Worm (Caenorhabditis elegans) whole organism, midembryonic: Measurements from ENCODE around the gene F44G4.1.
A peak's percentile ranks its signal among the peaks of the same experiment; 100 is the strongest.

ENCODE experiments used
- T22C8.4 ChIP-seq: fragments of 200-800 bp; sonication (Bioruptor generic); IDR thresholded peaks from 2 replicates; pipeline ENCODE4 v1.3.6; 2022; ENCODE audit warnings: missing genetic modification characterization, missing compliant biosample characterization
- cog-1 ChIP-seq: sonication (generic microtip); optimal IDR thresholded peaks from 2 replicates; lab custom pipeline; 2016; ENCODE audit warnings: missing genetic modification characterization, missing compliant biosample characterization
- flt-1 ChIP-seq: fragments of 200-800 bp; sonication (Bioruptor generic); IDR thresholded peaks from 2 replicates; pipeline ENCODE4 v1.3.6; 2022; ENCODE audit warnings: missing genetic modification characterization, missing compliant biosample characterization
- klf-2 ChIP-seq: fragments of 200-800 bp; sonication (Bioruptor generic); conservative IDR thresholded peaks from 2 replicates; pipeline ENCODE4 v1.3.6; 2022; ENCODE audit warnings: missing genetic modification reagents, missing genetic modification characterization, missing compliant biosample characterization
- med-1 ChIP-seq: sonication (generic microtip); optimal IDR thresholded peaks from 2 replicates; lab custom pipeline; 2017; ENCODE audit warnings: missing genetic modification characterization, mild to moderate bottlenecking, missing compliant biosample characterization, antibody characterized with exemption, missing genetic modification reagents; ENCODE audit not compliant: insufficient read depth
- ref-1 ChIP-seq: fragments of 200-800 bp; sonication (Bioruptor generic); conservative IDR thresholded peaks from 2 replicates; pipeline ENCODE4 v1.3.6; 2022; ENCODE audit warnings: missing genetic modification reagents, missing genetic modification characterization, missing compliant biosample characterization
- tab-1 ChIP-seq: fragments of 200-800 bp; sonication (Bioruptor generic); IDR thresholded peaks from 2 replicates; pipeline ENCODE4 v1.3.6; 2022; ENCODE audit warnings: missing genetic modification characterization, missing compliant biosample characterization
- ztf-23 ChIP-seq: fragments of 200-800 bp; sonication (Bioruptor generic); IDR thresholded peaks from 2 replicates; pipeline ENCODE4 v1.3.6; 2022; ENCODE audit warnings: missing genetic modification reagents, missing genetic modification characterization, missing compliant biosample characterization
- ztf-29 ChIP-seq: fragments of 200-800 bp; sonication (Bioruptor generic); IDR thresholded peaks from 2 replicates; pipeline ENCODE4 v1.3.6; 2022; ENCODE audit warnings: missing genetic modification reagents, missing genetic modification characterization, missing compliant biosample characterization

F44G4.1 gene

ce11 chrII:8961450-8961849, 33.0 kb upstream of the F44G4.1 start:
- TF ChIP-seq ztf-23 (GFP tag; lab: Robert Waterston, UW) (no peak), flt-1 (no peak), med-1 (GFP tag; lab: Kevin White, UChicago) (no peak), tab-1 (GFP tag; lab: Robert Waterston, UW) (no peak), klf-2 (GFP tag; lab: Robert Waterston, UW) (no peak), ztf-29 (GFP tag; lab: Robert Waterston, UW) (no peak), cog-1 (tag; lab: Kevin White, UChicago) (no peak), T22C8.4 (GFP tag; lab: Robert Waterston, UW) (no peak), ref-1 (GFP tag; lab: Robert Waterston, UW) (no peak)

- TF ChIP-seq ref-1 (GFP tag; lab: Robert Waterston, UW) (no peak), tab-1 (GFP tag; lab: Robert Waterston, UW) (no peak), ztf-29 (GFP tag; lab: Robert Waterston, UW) (no peak)
These were observed 32.2 kb upstream of the F44G4.1 start for ce11 chrII:8962206-8962605.

ce11 chrII:8964049-8964448, 30.4 kb upstream of the F44G4.1 start, which contains the start of gene sftd-3:
TSS of gene sftd-3 (minus strand) at chrII:8964149.
- no peak for TF ChIP-seq T22C8.4 (GFP tag; lab: Robert Waterston, UW)
- TF ChIP-seq flt-1, result no peak
- no peak for TF ChIP-seq ztf-23 (GFP tag; lab: Robert Waterston, UW)
- no peak for TF ChIP-seq ztf-29 (GFP tag; lab: Robert Waterston, UW)
- no peak for TF ChIP-seq klf-2 (GFP tag; lab: Robert Waterston, UW)
- no peak for TF ChIP-seq tab-1 (GFP tag; lab: Robert Waterston, UW)
- TF ChIP-seq cog-1 (tag; lab: Kevin White, UChicago), result no peak
- TF ChIP-seq ref-1 (GFP tag; lab: Robert Waterston, UW), result no peak
- no peak for TF ChIP-seq med-1 (GFP tag; lab: Kevin White, UChicago)

ce11 chrII:8964835-8965234, 29.6 kb upstream of the F44G4.1 start, which contains the start of the genes ndub-3 and C18E9.2:
TSS of gene ndub-3 (minus strand) at chrII:8964890.
TSS of gene C18E9.2 (plus strand) at chrII:8965006.
- TF ChIP-seq T22C8.4 (GFP tag; lab: Robert Waterston, UW) (no peak), ztf-23 (GFP tag; lab: Robert Waterston, UW) (0 out of 2 replicates have a peak, but pooled peaks have one; percentile 48), tab-1 (GFP tag; lab: Robert Waterston, UW) (no peak)

ce11 chrII:8969251-8970183, 24.9 kb upstream of the F44G4.1 start, which contains the start of the genes szy-20 and C18E9.5:
TSS of gene szy-20 (minus strand) at chrII:8969333.
TSS of gene C18E9.5 (plus strand) at chrII:8969980.
- TF ChIP-seq ztf-29 (GFP tag; lab: Robert Waterston, UW) (no peak), cog-1 (tag; lab: Kevin White, UChicago) (peak; percentile 40), tab-1 (GFP tag; lab: Robert Waterston, UW) (no peak), med-1 (GFP tag; lab: Kevin White, UChicago) (no peak), klf-2 (GFP tag; lab: Robert Waterston, UW) (no peak)

- no peak for TF ChIP-seq ztf-29 (GFP tag; lab: Robert Waterston, UW)
- TF ChIP-seq flt-1, result no peak
- TF ChIP-seq ztf-23 (GFP tag; lab: Robert Waterston, UW), result no peak
- no peak for TF ChIP-seq T22C8.4 (GFP tag; lab: Robert Waterston, UW)
- TF ChIP-seq ref-1 (GFP tag; lab: Robert Waterston, UW), result no peak
- TF ChIP-seq med-1 (GFP tag; lab: Kevin White, UChicago), result no peak
- TF ChIP-seq cog-1 (tag; lab: Kevin White, UChicago), result no peak
- no peak for TF ChIP-seq klf-2 (GFP tag; lab: Robert Waterston, UW)
- no peak for TF ChIP-seq tab-1 (GFP tag; lab: Robert Waterston, UW)
These were observed 20.9 kb upstream of the F44G4.1 start, which contains the start of gene tomm-40 for ce11 chrII:8973516-8974043. TSS of gene tomm-40 (minus strand) at chrII:8973566.

ce11 chrII:8982683-8983082, 11.8 kb upstream of the F44G4.1 start, which contains the start of gene C18E9.7:
TSS of gene C18E9.7 (minus strand) at chrII:8982783.
- TF ChIP-seq med-1 (GFP tag; lab: Kevin White, UChicago), result no peak
- TF ChIP-seq ztf-23 (GFP tag; lab: Robert Waterston, UW), result no peak
- no peak for TF ChIP-seq tab-1 (GFP tag; lab: Robert Waterston, UW)
- no peak for TF ChIP-seq klf-2 (GFP tag; lab: Robert Waterston, UW)
- TF ChIP-seq ztf-29 (GFP tag; lab: Robert Waterston, UW), result no peak
- TF ChIP-seq ref-1 (GFP tag; lab: Robert Waterston, UW), result no peak
- no peak for TF ChIP-seq flt-1
- no peak for TF ChIP-seq cog-1 (tag; lab: Kevin White, UChicago)
- no peak for TF ChIP-seq T22C8.4 (GFP tag; lab: Robert Waterston, UW)

ce11 chrII:8987962-8988361, 6.5 kb upstream of the F44G4.1 start, which contains the start of gene C18E9.8:
TSS of gene C18E9.8 (minus strand) at chrII:8988062.
- TF ChIP-seq tab-1 (GFP tag; lab: Robert Waterston, UW), result no peak
- no peak for TF ChIP-seq cog-1 (tag; lab: Kevin White, UChicago)
- TF ChIP-seq ztf-29 (GFP tag; lab: Robert Waterston, UW), result no peak

- TF ChIP-seq tab-1 (GFP tag; lab: Robert Waterston, UW) (no peak), ztf-23 (GFP tag; lab: Robert Waterston, UW) (no peak), med-1 (GFP tag; lab: Kevin White, UChicago) (no peak), ztf-29 (GFP tag; lab: Robert Waterston, UW) (no peak), ref-1 (GFP tag; lab: Robert Waterston, UW) (no peak), T22C8.4 (GFP tag; lab: Robert Waterston, UW) (no peak), flt-1 (no peak), klf-2 (GFP tag; lab: Robert Waterston, UW) (no peak), cog-1 (tag; lab: Kevin White, UChicago) (no peak)
These were observed 5.0 kb upstream of the F44G4.1 start, which contains the start of gene C18E9.9 for ce11 chrII:8989444-8989843. TSS of gene C18E9.9 (minus strand) at chrII:8989544.
